Worm (Caenorhabditis elegans): ENCODE measurements around the gene jmjd-3.1.
A peak's percentile ranks its signal among the peaks of the same experiment; 100 is the strongest.

DNA sequence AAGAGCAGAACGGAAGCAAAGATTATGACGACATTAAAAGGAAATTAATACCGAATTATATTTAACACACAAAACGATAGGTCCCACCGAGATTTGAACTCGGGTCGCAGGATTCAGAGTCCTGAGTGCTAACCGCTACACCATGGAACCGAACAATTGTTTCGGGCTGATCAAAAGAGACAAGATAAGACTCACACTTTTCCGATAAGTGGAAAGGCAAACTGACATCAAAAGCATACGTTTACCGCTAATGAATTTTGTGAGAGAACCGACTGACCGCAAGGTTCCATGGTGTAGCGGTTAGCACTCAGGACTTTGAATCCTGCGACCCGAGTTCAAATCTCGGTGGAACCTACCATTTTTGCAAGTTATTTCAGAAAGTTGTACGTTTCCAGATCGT lies 37.9 kb downstream of the jmjd-3.1 start:
- TF ChIP-seq unc-130 (tag; optimal IDR thresholded peaks at IDR 0.05) (peak; percentile 8), zip-4 (GFP tag; optimal IDR thresholded peaks at IDR 0.05) (no peak), nhr-12 (tag; optimal IDR thresholded peaks at IDR 0.05) (no peak), pag-3 (tag; optimal IDR thresholded peaks at IDR 0.05; ENCODE audit: borderline replicate concordance, insufficient read depth) (no peak), nhr-11 (tag; optimal IDR thresholded peaks at IDR 0.05) (no peak), ztf-4 (tag; optimal IDR thresholded peaks at IDR 0.05) (no peak), ces-1 (GFP tag; optimal IDR thresholded peaks at IDR 0.05) (no peak), elt-2 (tag; optimal IDR thresholded peaks at IDR 0.05) (peak; percentile 33), ceh-88 (GFP tag; IDR thresholded peaks at IDR 0.05) (no peak)
